Fruit fly (Drosophila melanogaster): Measurements from ENCODE around the gene skd.

skd gene

dm6 chr3L:21034281-21035221 lies 7.3 kb upstream of the skd start, which contains the start of gene siz (continued):
- TF ChIP-seq N (GFP tag; optimal IDR thresholded peaks at IDR 0.05) = no peak
- no peak for TF ChIP-seq ey (GFP tag; optimal IDR thresholded peaks at IDR 0.05)
- TF ChIP-seq Dif (GFP tag; optimal IDR thresholded peaks at IDR 0.05; ENCODE audit: partially characterized antibody) = no peak
- TF ChIP-seq foxo (GFP tag; optimal IDR thresholded peaks at IDR 0.05) = peak in 1 of 2 experiments; percentile 4
- peak; percentile 3 for TF ChIP-seq HLH106 (tag; optimal IDR thresholded peaks at IDR 0.05)
- TF ChIP-seq Mio (GFP tag; optimal IDR thresholded peaks at IDR 0.05) = no peak
- no peak for TF ChIP-seq CrebA (GFP tag; optimal IDR thresholded peaks at IDR 0.05; ENCODE audit: borderline replicate concordance)
- TF ChIP-seq Rel (GFP tag; optimal IDR thresholded peaks at IDR 0.05) = no peak
- peak; percentile 79 for TF ChIP-seq Rel (tag; optimal IDR thresholded peaks at IDR 0.05)

dm6 chr3L:21034103-21034280 lies 6.8 kb upstream of the skd start, which contains the start of gene CG10581:
CG10581 (minus strand) TSS chr3L:21034203.
- TF ChIP-seq Mio (GFP tag; optimal IDR thresholded peaks at IDR 0.05) = no peak
- no peak for TF ChIP-seq dl (GFP tag; optimal IDR thresholded peaks at IDR 0.05; ENCODE audit: insufficient read depth in 1 of 2, partially characterized antibody in 2 of 2)
- TF ChIP-seq lola (GFP tag; optimal IDR thresholded peaks at IDR 0.05) = no peak
- TF ChIP-seq Sp1 (GFP tag; optimal IDR thresholded peaks at IDR 0.05) = no peak
- no peak for TF ChIP-seq GATAd (GFP tag; optimal IDR thresholded peaks at IDR 0.05)

- TF ChIP-seq fru (GFP tag; optimal IDR thresholded peaks at IDR 0.05) (peak; percentile 82), CrebA (GFP tag; optimal IDR thresholded peaks at IDR 0.05; ENCODE audit: borderline replicate concordance) (no peak), Rel (GFP tag; optimal IDR thresholded peaks at IDR 0.05) (peak; percentile 52), Rel (tag; optimal IDR thresholded peaks at IDR 0.05) (peak; percentile 71), ey (GFP tag; optimal IDR thresholded peaks at IDR 0.05) (peak; percentile 55), Jra (GFP tag; optimal IDR thresholded peaks at IDR 0.05) (peak; percentile 70), Hr78 (GFP tag; optimal IDR thresholded peaks at IDR 0.05) (no peak), dmrt93B (GFP tag; optimal IDR thresholded peaks at IDR 0.05) (peak; percentile 83), Dfd (GFP tag; optimal IDR thresholded peaks at IDR 0.05) (no peak), sv (GFP tag; optimal IDR thresholded peaks at IDR 0.05) (peak; percentile 71), dl (GFP tag; optimal IDR thresholded peaks at IDR 0.05; ENCODE audit: insufficient read depth in 1 of 2, partially characterized antibody in 2 of 2) (no peak), Abd-B (GFP tag; optimal IDR thresholded peaks at IDR 0.05) (no peak), CG9705 (GFP tag; optimal IDR thresholded peaks at IDR 0.05) (peak; percentile 89), GATAd (GFP tag; optimal IDR thresholded peaks at IDR 0.05) (no peak), woc (GFP tag; optimal IDR thresholded peaks at IDR 0.05) (peak; percentile 74), h (GFP tag; optimal IDR thresholded peaks at IDR 0.05) (peak; percentile 82), tai (GFP tag; optimal IDR thresholded peaks at IDR 0.05) (no peak), OdsH (GFP tag; optimal IDR thresholded peaks at IDR 0.05) (peak; percentile 86), CG32264 (GFP tag; optimal IDR thresholded peaks at IDR 0.05) (peak; percentile 7), N (GFP tag; optimal IDR thresholded peaks at IDR 0.05) (no peak), br (GFP tag; optimal IDR thresholded peaks at IDR 0.05) (peak; percentile 65), lola (GFP tag; optimal IDR thresholded peaks at IDR 0.05) (no peak), Hr83 (GFP tag; optimal IDR thresholded peaks at IDR 0.05; ENCODE audit: poor library complexity, severe bottlenecking) (peak; percentile 60), usp (GFP tag; optimal IDR thresholded peaks at IDR 0.05) (no peak), Dif (GFP tag; optimal IDR thresholded peaks at IDR 0.05; ENCODE audit: partially characterized antibody) (no peak), Vsx2 (GFP tag; optimal IDR thresholded peaks at IDR 0.05; ENCODE audit: partially characterized antibody) (no peak), Hnf4 (GFP tag; optimal IDR thresholded peaks at IDR 0.05) (peak; percentile 66), Myc (optimal IDR thresholded peaks at IDR 0.05) (no peak), psq (GFP tag; optimal IDR thresholded peaks at IDR 0.05) (peak; percentile 86), dsf (GFP tag; optimal IDR thresholded peaks at IDR 0.05; ENCODE audit: borderline replicate concordance) (no peak), HLH106 (tag; optimal IDR thresholded peaks at IDR 0.05) (peak; percentile 94), Sp1 (GFP tag; optimal IDR thresholded peaks at IDR 0.05) (peak; percentile 96), brk (GFP tag; optimal IDR thresholded peaks at IDR 0.05) (peak; percentile 72), rgr (GFP tag; optimal IDR thresholded peaks at IDR 0.05) (peak; percentile 88), Mio (GFP tag; optimal IDR thresholded peaks at IDR 0.05) (no peak), foxo (GFP tag; optimal IDR thresholded peaks at IDR 0.05) (peak in 1 of 2 experiments; percentile 91), jim (GFP tag; optimal IDR thresholded peaks at IDR 0.05) (no peak), sage (GFP tag; optimal IDR thresholded peaks at IDR 0.05) (peak; percentile 77), pan (optimal IDR thresholded peaks at IDR 0.05) (no peak)
Observed at dm6 chr3L:21031093-21031930, 4.1 kb upstream of the skd start, which contains the start of the genes CG10584 and Polr3E. CG10584 (minus strand) TSS chr3L:21031360. Polr3E (plus strand) TSS chr3L:21031825.
